Fruit fly (Drosophila melanogaster) whole organism, embryonic: ENCODE data around the gene ct.
A peak's percentile ranks its signal among the peaks of the same experiment; 100 is the strongest.

ENCODE experiments used
- Awh ChIP-seq: fragments of 200-800 bp; sonication (Bioruptor generic); IDR thresholded peaks from 2 replicates; pipeline ENCODE4, ENCODE4 v1.3.6; 2022; ENCODE audit warnings: missing biosample characterization, missing genetic modification characterization
- CG10147 ChIP-seq: fragments of 200-800 bp; sonication (Bioruptor generic); optimal IDR thresholded peaks from 2 replicates; lab custom pipeline; 2019; ENCODE audit warnings: missing biosample characterization, mild to moderate bottlenecking, missing genetic modification characterization, moderate library complexity
- CG10267 ChIP-seq: fragments of 200-800 bp; sonication (Bioruptor generic); optimal IDR thresholded peaks from 2 replicates; lab custom pipeline; 2018; ENCODE audit warnings: missing biosample characterization, mild to moderate bottlenecking, missing genetic modification characterization, moderate library complexity
- CG10543 ChIP-seq: fragments of 200-800 bp; sonication (Bioruptor generic); optimal IDR thresholded peaks from 3 replicates; lab custom pipeline; 2017; ENCODE audit warnings: missing biosample characterization, mild to moderate bottlenecking, missing genetic modification characterization, moderate library complexity
- CG11085 ChIP-seq: fragments of 200-800 bp; sonication (Bioruptor generic); IDR thresholded peaks from 2 replicates; pipeline ENCODE4 v1.3.6; 2022; ENCODE audit warnings: missing biosample characterization, missing genetic modification characterization
- CG11247 ChIP-seq: fragments of 200-800 bp; sonication (Bioruptor generic); IDR thresholded peaks from 2 replicates; pipeline ENCODE4 v1.3.6; 2022; ENCODE audit warnings: missing biosample characterization, missing genetic modification characterization
- CG11456 ChIP-seq: fragments of 200-800 bp; sonication (Bioruptor generic); IDR thresholded peaks from 3 replicates; pipeline ENCODE4 v1.3.6; 2022; ENCODE audit warnings: missing biosample characterization, missing genetic modification characterization
- CG11723 ChIP-seq: fragments of 200-800 bp; sonication (Bioruptor generic); optimal IDR thresholded peaks from 2 replicates; lab custom pipeline; 2017; ENCODE audit warnings: missing biosample characterization, mild to moderate bottlenecking, missing genetic modification characterization
- CG12942 ChIP-seq: fragments of 200-800 bp; sonication (Bioruptor generic); optimal IDR thresholded peaks from 3 replicates; lab custom pipeline; 2016; ENCODE audit warnings: missing biosample characterization, missing genetic modification characterization
- CG15514 ChIP-seq: fragments of 200-800 bp; sonication (Bioruptor generic); optimal IDR thresholded peaks from 3 replicates; lab custom pipeline; 2017; ENCODE audit warnings: missing biosample characterization, missing genetic modification characterization, mild to moderate bottlenecking, moderate library complexity, missing genetic modification reagents
- CG17385 ChIP-seq: fragments of 200-800 bp; sonication (Bioruptor generic); optimal IDR thresholded peaks from 3 replicates; lab custom pipeline; 2018; ENCODE audit warnings: missing biosample characterization, mild to moderate bottlenecking, missing genetic modification characterization
- CG30403 ChIP-seq: fragments of 200-800 bp; sonication (Bioruptor generic); optimal IDR thresholded peaks from 3 replicates; lab custom pipeline; 2016; ENCODE audit warnings: missing biosample characterization, missing genetic modification characterization
- CG32767 ChIP-seq: fragments of 200-800 bp; sonication (Bioruptor generic); IDR thresholded peaks from 2 replicates; pipeline ENCODE4 v1.3.6; 2022; ENCODE audit warnings: missing biosample characterization, missing genetic modification characterization
- CG3847 ChIP-seq: fragments of 200-800 bp; sonication (Bioruptor generic); IDR thresholded peaks from 2 replicates; pipeline ENCODE4 v1.3.6; 2022; ENCODE audit warnings: missing biosample characterization, missing genetic modification characterization
- CG6254 ChIP-seq: fragments of 200-800 bp; sonication (Bioruptor generic); optimal IDR thresholded peaks from 3 replicates; lab custom pipeline; 2017; ENCODE audit warnings: mild to moderate bottlenecking, missing biosample characterization, missing genetic modification reagents, missing genetic modification characterization
- CG7745 ChIP-seq: fragments of 200-800 bp; sonication (Bioruptor generic); optimal IDR thresholded peaks from 2 replicates; lab custom pipeline; 2018; ENCODE audit warnings: missing biosample characterization, mild to moderate bottlenecking, missing genetic modification characterization, moderate library complexity
- CG8478 ChIP-seq: fragments of >200 bp; optimal IDR thresholded peaks from 2 replicates; lab custom pipeline; 2018
- CG9932 ChIP-seq: fragments of 200-800 bp; sonication (Bioruptor generic); IDR thresholded peaks from 2 replicates; pipeline ENCODE4 v1.3.6; 2022; ENCODE audit warnings: missing biosample characterization, missing genetic modification characterization
- D19B ChIP-seq: fragments of 200-800 bp; sonication (Bioruptor generic); optimal IDR thresholded peaks from 2 replicates; lab custom pipeline; 2017; ENCODE audit warnings: missing biosample characterization, mild to moderate bottlenecking, missing genetic modification characterization
- Drgx ChIP-seq: fragments of 200-800 bp; sonication (Bioruptor generic); IDR thresholded peaks from 2 replicates; pipeline ENCODE4 v1.3.6; 2022; ENCODE audit warnings: missing biosample characterization, missing genetic modification characterization
- Ets65A ChIP-seq: fragments of 200-800 bp; sonication (Bioruptor generic); peaks from one replicate; lab custom pipeline; 2016; ENCODE audit warnings: missing biosample characterization, missing genetic modification characterization
- Gug ChIP-seq: fragments of 200-800 bp; sonication (Bioruptor generic); IDR thresholded peaks from 4 replicates; pipeline ENCODE4 v1.3.6; 2022; ENCODE audit warnings: missing biosample characterization, missing genetic modification characterization
- H2.0 ChIP-seq: fragments of 200-800 bp; sonication (Bioruptor generic); IDR thresholded peaks from 2 replicates; pipeline ENCODE4 v1.3.6; 2022; ENCODE audit warnings: missing biosample characterization, missing genetic modification characterization
- Lpt ChIP-seq: fragments of >200 bp; optimal IDR thresholded peaks from 2 replicates; lab custom pipeline; 2018; ENCODE audit warnings: missing biosample characterization, missing genetic modification characterization
- MBD-R2 ChIP-seq: fragments of 200-800 bp; sonication (Bioruptor generic); IDR thresholded peaks from 2 replicates; pipeline ENCODE4 v1.3.6; 2022; ENCODE audit warnings: missing biosample characterization, missing genetic modification characterization
- MTF-1 ChIP-seq: fragments of 200-800 bp; sonication (Bioruptor generic); optimal IDR thresholded peaks from 2 replicates; lab custom pipeline; 2018; ENCODE audit warnings: missing biosample characterization, mild to moderate bottlenecking, missing genetic modification characterization, borderline replicate concordance
- Mrtf ChIP-seq: fragments of 200-800 bp; sonication (Bioruptor generic); IDR thresholded peaks from 3 replicates; pipeline ENCODE4 v1.3.6; 2022; ENCODE audit warnings: missing biosample characterization, missing genetic modification characterization
- NFAT ChIP-seq: fragments of 200-800 bp; sonication (Bioruptor generic); IDR thresholded peaks from 2 replicates; pipeline ENCODE4 v1.3.6; 2022; ENCODE audit warnings: missing biosample characterization, missing genetic modification characterization
- NK7.1 ChIP-seq: fragments of 200-800 bp; sonication (Bioruptor generic); optimal IDR thresholded peaks from 3 replicates; lab custom pipeline; 2016; ENCODE audit warnings: missing biosample characterization, missing genetic modification characterization
- Oaz ChIP-seq: fragments of 200-800 bp; sonication (Bioruptor generic); IDR thresholded peaks from 2 replicates; pipeline ENCODE4 v1.3.6; 2022; ENCODE audit warnings: missing biosample characterization, missing genetic modification characterization
- Poxn ChIP-seq: fragments of 200-800 bp; sonication (Bioruptor generic); IDR thresholded peaks from 2 replicates; pipeline ENCODE4 v1.3.6; 2022; ENCODE audit warnings: missing biosample characterization, missing genetic modification characterization
- Scr ChIP-seq: fragments of 200-800 bp; sonication (Bioruptor generic); IDR thresholded peaks from 2 replicates; pipeline ENCODE4 v1.3.6; 2022; ENCODE audit warnings: missing biosample characterization, missing genetic modification characterization; ENCODE audit not compliant: partially characterized antibody
- Taf1 ChIP-seq: fragments of 200-800 bp; sonication (Bioruptor generic); IDR thresholded peaks from 2 replicates; pipeline ENCODE4 v1.3.6; 2022; ENCODE audit warnings: missing biosample characterization, missing genetic modification characterization
- Xrp1 ChIP-seq: fragments of 200-800 bp; sonication (Bioruptor generic); IDR thresholded peaks from 2 replicates; pipeline ENCODE4 v1.3.6; 2022; ENCODE audit warnings: missing biosample characterization, missing genetic modification characterization
- al ChIP-seq: fragments of 200-800 bp; sonication (Bioruptor generic); IDR thresholded peaks from 2 replicates; pipeline ENCODE4 v1.3.6; 2022; ENCODE audit warnings: missing biosample characterization, missing genetic modification characterization
- bbx ChIP-seq: fragments of 200-800 bp; sonication (Bioruptor generic); IDR thresholded peaks from 2 replicates; pipeline ENCODE4 v1.3.6; 2022; ENCODE audit warnings: missing biosample characterization, missing genetic modification characterization; ENCODE audit not compliant: partially characterized antibody
- chinmo ChIP-seq: fragments of 200-800 bp; sonication (Bioruptor generic); IDR thresholded peaks from 4 replicates; pipeline ENCODE4 v1.3.6; 2022; ENCODE audit warnings: missing biosample characterization, missing genetic modification characterization; ENCODE audit not compliant: partially characterized antibody
- cwo ChIP-seq: fragments of 200-800 bp; sonication (Bioruptor generic); optimal IDR thresholded peaks from 3 replicates; lab custom pipeline; 2017; ENCODE audit warnings: missing biosample characterization, missing genetic modification characterization, mild to moderate bottlenecking, moderate library complexity, missing genetic modification reagents
- danr ChIP-seq: fragments of 200-800 bp; sonication (Bioruptor generic); IDR thresholded peaks from 2 replicates; pipeline ENCODE4 v1.3.6; 2022; ENCODE audit warnings: missing biosample characterization, missing genetic modification characterization
- dysf ChIP-seq: fragments of 200-800 bp; sonication (Bioruptor generic); IDR thresholded peaks from 3 replicates; pipeline ENCODE4 v1.3.6; 2022; ENCODE audit warnings: missing biosample characterization, missing genetic modification characterization
- fd96Cb ChIP-seq: fragments of 200-800 bp; sonication (Bioruptor generic); optimal IDR thresholded peaks from 2 replicates; lab custom pipeline; 2018; ENCODE audit warnings: missing biosample characterization, mild to moderate bottlenecking, missing genetic modification characterization, moderate library complexity
- fru ChIP-seq: fragments of >200 bp; optimal IDR thresholded peaks from 2 replicates; lab custom pipeline; 2017
- ftz-f1 ChIP-seq: fragments of 200-800 bp; sonication (Bioruptor generic); optimal IDR thresholded peaks from 2 replicates; lab custom pipeline; 2016; ENCODE audit warnings: missing biosample characterization, missing genetic modification characterization
- gem ChIP-seq: fragments of 200-800 bp; sonication (Bioruptor generic); optimal IDR thresholded peaks from 2 replicates; lab custom pipeline; 2019; ENCODE audit warnings: missing biosample characterization, mild to moderate bottlenecking, missing genetic modification characterization, moderate library complexity
- lilli ChIP-seq: fragments of 200-800 bp; sonication (Bioruptor generic); optimal IDR thresholded peaks from 3 replicates; lab custom pipeline; 2016; ENCODE audit warnings: missing biosample characterization, missing genetic modification characterization
- prd ChIP-seq, 3 experiments: fragments of >200 bp in 2 of 3; fragments of 200-800 bp in 1 of 3; sonication (Bioruptor generic) in 1 of 3; optimal IDR thresholded peaks in 2 of 3; IDR thresholded peaks in 1 of 3; 2 replicates in 2 of 3; 3 replicates in 1 of 3; pipeline versions ENCODE4 v1.3.6 to Lab custom; 2017 to 2022; ENCODE audit warnings: missing biosample characterization in 1 of 3, missing genetic modification characterization in 1 of 3
- sens ChIP-seq: fragments of 200-800 bp; sonication (Bioruptor generic); peaks from one replicate; lab custom pipeline; 2016; ENCODE audit warnings: missing biosample characterization, missing genetic modification characterization
- stc ChIP-seq: fragments of 200-800 bp; sonication (Bioruptor generic); IDR thresholded peaks from 2 replicates; pipeline ENCODE4 v1.3.6; 2022; ENCODE audit warnings: missing biosample characterization, missing genetic modification characterization
- wdn ChIP-seq: fragments of 200-800 bp; sonication (Bioruptor generic); IDR thresholded peaks from 2 replicates; pipeline ENCODE4 v1.3.6; 2022; ENCODE audit warnings: missing biosample characterization, missing genetic modification characterization
- zfh1 ChIP-seq: fragments of 200-800 bp; sonication (Bioruptor generic); IDR thresholded peaks from 3 replicates; pipeline ENCODE4 v1.3.6; 2022; ENCODE audit warnings: missing biosample characterization, missing genetic modification characterization

The ct gene

dm6 chrX:7691221-7691914, 83.1 kb downstream of the ct start:
- TF ChIP-seq Mrtf (GFP tag; lab: Robert Waterston, UW) (0 out of 3 replicates have a peak, but pooled peaks have one; percentile 25), cwo (GFP tag; lab: Kevin White, UChicago) (peak; percentile 5), prd (optimal IDR thresholded peaks at IDR 0.05; lab: Kevin White, UChicago) (no peak), prd (GFP tag; IDR thresholded peaks at IDR 0.05; lab: Robert Waterston, UW) (peak; percentile 54), CG11085 (GFP tag; lab: Robert Waterston, UW) (peak; percentile 45; the same call in 1 of the 2 replicates), CG32767 (peak; percentile 42; the same call in 1 of the 2 replicates), CG10147 (GFP tag; lab: Kevin White, UChicago) (peak; percentile 37), H2.0 (peak; percentile 66), dysf (GFP tag; lab: Robert Waterston, UW) (peak; percentile 60), Xrp1 (GFP tag; lab: Robert Waterston, UW) (peak; percentile 57; the same call in 1 of the 2 replicates), chinmo (GFP tag; lab: Robert Waterston, UW) (peak; percentile 68; the same call in 2 of the 4 replicates), CG6254 (GFP tag; lab: Kevin White, UChicago) (peak; percentile 1), CG12942 (GFP tag; lab: Kevin White, UChicago) (no peak), D19B (GFP tag; lab: Kevin White, UChicago) (peak; percentile 60), gem (tag; lab: Kevin White, UChicago) (peak; percentile 41), al (peak; percentile 68), CG15514 (GFP tag; lab: Kevin White, UChicago) (peak; percentile 33), stc (GFP tag; lab: Robert Waterston, UW) (peak; percentile 17; the same call in 1 of the 2 replicates), Drgx (GFP tag; lab: Robert Waterston, UW) (peak; percentile 64), ftz-f1 (no peak), Ets65A (GFP tag; lab: Kevin White, UChicago) (peak; percentile 89), CG3847 (GFP tag; lab: Robert Waterston, UW) (peak; percentile 69), Awh (GFP tag; lab: Robert Waterston, UW) (peak; percentile 36; the same call in 1 of the 2 replicates), CG11723 (GFP tag; lab: Kevin White, UChicago) (peak; percentile 31), CG9932 (peak; percentile 79), CG11247 (peak; percentile 59), Scr (no peak), CG30403 (GFP tag; lab: Kevin White, UChicago) (no peak), CG8478 (lab: Kevin White, UChicago) (no peak), MBD-R2 (GFP tag; lab: Robert Waterston, UW) (peak; percentile 44), bbx (GFP tag; lab: Robert Waterston, UW) (no peak), CG11456 (GFP tag; lab: Robert Waterston, UW) (peak; percentile 73), wdn (GFP tag; lab: Robert Waterston, UW) (peak; percentile 53), CG7745 (no peak), fru (lab: Kevin White, UChicago) (no peak), Taf1 (GFP tag; lab: Robert Waterston, UW) (peak; percentile 66), Oaz (no peak), zfh1 (GFP tag; lab: Robert Waterston, UW) (0 out of 3 replicates have a peak, but pooled peaks have one; percentile 20), Lpt (GFP tag; lab: Kevin White, UChicago) (no peak), CG10267 (tag; lab: Kevin White, UChicago) (no peak), lilli (no peak), sens (GFP tag; lab: Kevin White, UChicago) (peak; percentile 63), CG10543 (GFP tag; lab: Kevin White, UChicago) (no peak), fd96Cb (tag; lab: Kevin White, UChicago) (peak; percentile 13), Gug (GFP tag; lab: Robert Waterston, UW) (peak; percentile 45; the same call in 2 of the 4 replicates), NK7.1 (GFP tag; lab: Kevin White, UChicago) (no peak), MTF-1 (GFP tag; lab: Kevin White, UChicago) (peak; percentile 13), NFAT (GFP tag; lab: Robert Waterston, UW) (peak; percentile 67), danr (GFP tag; lab: Robert Waterston, UW) (peak; percentile 18; the same call in 1 of the 2 replicates), Poxn (GFP tag; lab: Robert Waterston, UW) (peak; percentile 41; the same call in 1 of the 2 replicates), CG17385 (GFP tag; lab: Kevin White, UChicago) (peak; percentile 66)
